Comparison of ENCODE assay signal across 5 fruit fly cellular contexts in the genomic region with DNA sequence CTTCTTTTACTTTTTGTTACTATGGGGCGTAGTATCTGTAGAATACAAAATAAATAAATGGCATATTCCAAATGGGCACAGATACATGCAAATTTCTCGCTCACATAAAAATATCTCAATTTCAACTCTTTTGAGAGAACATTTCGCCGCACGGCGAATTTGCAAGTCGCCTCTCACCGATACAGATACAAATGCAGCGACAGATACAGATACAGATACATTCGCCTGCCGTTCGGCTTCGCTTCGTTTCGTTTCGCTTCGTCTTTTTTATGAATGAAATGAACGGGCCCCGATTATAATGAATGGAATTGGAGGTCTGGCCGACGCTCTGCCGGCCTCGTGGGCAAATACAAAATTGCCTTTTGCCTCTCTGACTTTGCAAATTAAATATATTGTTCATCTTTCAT.
TF ChIP-seq lines count a peak whose summit lies in the region.

No protein-coding gene starts in this region.

- TF ChIP-seq CTCF in whole organism, embryonic (GFP tag; optimal IDR thresholded peaks at IDR 0.05; lab: Kevin White, UChicago), result no peak

TF ChIP-seq in whole organism, adult, 20 proteins besides CTCF, POLR2A, EP300 and RAD21:
- TF ChIP-seq bab1 (GFP tag; optimal IDR thresholded peaks at IDR 0.05; lab: Kevin White, UChicago) (no peak), CG5204 (GFP tag; optimal IDR thresholded peaks at IDR 0.05; lab: Kevin White, UChicago) (no peak), cnc (optimal IDR thresholded peaks at IDR 0.05; lab: Kevin White, UChicago) (no peak), CG12768 (GFP tag; optimal IDR thresholded peaks at IDR 0.05; lab: Kevin White, UChicago) (no peak), cic (GFP tag; optimal IDR thresholded peaks at IDR 0.05; lab: Kevin White, UChicago) (peak; percentile 100), CG7045 (GFP tag; optimal IDR thresholded peaks at IDR 0.05; lab: Kevin White, UChicago) (no peak), tj (GFP tag; optimal IDR thresholded peaks at IDR 0.05; lab: Kevin White, UChicago) (peak; percentile 71), CG1620 (GFP tag; optimal IDR thresholded peaks at IDR 0.05; lab: Kevin White, UChicago) (no peak), CG14711 (tag; optimal IDR thresholded peaks at IDR 0.05; lab: Kevin White, UChicago) (peak; percentile 26), Mnt (GFP tag; optimal IDR thresholded peaks at IDR 0.05; lab: Kevin White, UChicago) (peak; percentile 24), CG33017 (tag; optimal IDR thresholded peaks at IDR 0.05; lab: Kevin White, UChicago) (peak; percentile 10), ovo (GFP tag; optimal IDR thresholded peaks at IDR 0.05; lab: Kevin White, UChicago) (no peak), Crg-1 (GFP tag; optimal IDR thresholded peaks at IDR 0.05; lab: Kevin White, UChicago) (no peak), kay (GFP tag; lab: Kevin White, UChicago; ENCODE audit: borderline replicate concordance) (no peak)

TF ChIP-seq in whole organism, embryonic, 481 proteins besides CTCF, POLR2A, EP300 and RAD21 (continues in another document):
- TF ChIP-seq Nf-YA (GFP tag; IDR thresholded peaks at IDR 0.05; lab: Robert Waterston, UW) (no peak), nerfin-2 (GFP tag; IDR thresholded peaks at IDR 0.05; lab: Robert Waterston, UW; ENCODE audit: partially characterized antibody) (no peak), CG13894 (tag; optimal IDR thresholded peaks at IDR 0.05; lab: Kevin White, UChicago) (peak; percentile 100), abd-A (tag; optimal IDR thresholded peaks at IDR 0.05; lab: Kevin White, UChicago) (peak; percentile 61), bcd (GFP tag; optimal IDR thresholded peaks at IDR 0.05; lab: Kevin White, UChicago) (no peak), CG15514 (GFP tag; optimal IDR thresholded peaks at IDR 0.05; lab: Kevin White, UChicago) (no peak), sd (tag; optimal IDR thresholded peaks at IDR 0.05; lab: Kevin White, UChicago) (peak; percentile 46), Doc2 (GFP tag; IDR thresholded peaks at IDR 0.05; lab: Robert Waterston, UW) (no peak), CG8359 (GFP tag; optimal IDR thresholded peaks at IDR 0.05; lab: Kevin White, UChicago; ENCODE audit: borderline replicate concordance) (no peak), Deaf1 (tag; optimal IDR thresholded peaks at IDR 0.05; lab: Kevin White, UChicago) (peak; percentile 99), vvl (GFP tag; IDR thresholded peaks at IDR 0.05; lab: Robert Waterston, UW) (peak; percentile 19; the same call in 1 of the 2 replicates), inv (GFP tag; IDR thresholded peaks at IDR 0.05; lab: Robert Waterston, UW; ENCODE audit: partially characterized antibody) (no peak), Med (GFP tag; lab: Kevin White, UChicago) (peak; percentile 41), CG32532 (GFP tag; IDR thresholded peaks at IDR 0.05; lab: Robert Waterston, UW) (no peak), Adf1 (GFP tag; IDR thresholded peaks at IDR 0.05; lab: Robert Waterston, UW) (peak; percentile 82; the same call in 1 of the 2 replicates), tgo (GFP tag; IDR thresholded peaks at IDR 0.05; lab: Robert Waterston, UW) (no peak), CG2202 (tag; optimal IDR thresholded peaks at IDR 0.05; lab: Kevin White, UChicago) (no peak), MBD-R2 (GFP tag; IDR thresholded peaks at IDR 0.05; lab: Robert Waterston, UW) (no peak)

TF ChIP-seq in whole organism, prepupa, 60 proteins besides CTCF, POLR2A, EP300 and RAD21 (continues in another document):
- TF ChIP-seq CG6808 (GFP tag; optimal IDR thresholded peaks at IDR 0.05; lab: Kevin White, UChicago) (no peak), CG15336 (GFP tag; IDR thresholded peaks at IDR 0.05; lab: Robert Waterston, UW) (peak; percentile 35; the same call in 1 of the 2 replicates), CG7368 (GFP tag; optimal IDR thresholded peaks at IDR 0.05; lab: Kevin White, UChicago) (no peak), CG10669 (GFP tag; optimal IDR thresholded peaks at IDR 0.05; lab: Kevin White, UChicago) (no peak), lz (GFP tag; optimal IDR thresholded peaks at IDR 0.05; lab: Kevin White, UChicago) (no peak), ss (GFP tag; optimal IDR thresholded peaks at IDR 0.05; lab: Kevin White, UChicago) (peak; percentile 10 to 22), fkh (GFP tag; optimal IDR thresholded peaks at IDR 0.05; lab: Kevin White, UChicago) (no peak), CG6854 (GFP tag; optimal IDR thresholded peaks at IDR 0.05; lab: Kevin White, UChicago) (peak; percentile 5), Eip93F (GFP tag; optimal IDR thresholded peaks at IDR 0.05; lab: Kevin White, UChicago) (no peak), CG1621 (tag; optimal IDR thresholded peaks at IDR 0.05; lab: Kevin White, UChicago) (no peak), Eip78C (GFP tag; lab: Kevin White, UChicago) (peak; percentile 58), Met (GFP tag; optimal IDR thresholded peaks at IDR 0.05; lab: Kevin White, UChicago) (no peak), CG11294 (GFP tag; IDR thresholded peaks at IDR 0.05; lab: Robert Waterston, UW) (no peak), CG6276 (GFP tag; optimal IDR thresholded peaks at IDR 0.05; lab: Kevin White, UChicago) (no peak), svp (GFP tag; lab: Kevin White, UChicago) (peak; percentile 20), Ets96B (tag; optimal IDR thresholded peaks at IDR 0.05; lab: Kevin White, UChicago) (no peak), CG8632 (GFP tag; optimal IDR thresholded peaks at IDR 0.05; lab: Kevin White, UChicago) (no peak), CG16779 (tag; optimal IDR thresholded peaks at IDR 0.05; lab: Kevin White, UChicago) (peak; percentile 69), Hr39 (GFP tag; optimal IDR thresholded peaks at IDR 0.05; lab: Kevin White, UChicago) (no peak), CG3032 (tag; optimal IDR thresholded peaks at IDR 0.05; lab: Kevin White, UChicago) (no peak), CG9139 (GFP tag; optimal IDR thresholded peaks at IDR 0.05; lab: Kevin White, UChicago) (peak; percentile 18)

TF ChIP-seq in whole organism, pupa, 21 proteins besides CTCF, POLR2A, EP300 and RAD21:
- TF ChIP-seq CG32121 (GFP tag; IDR thresholded peaks at IDR 0.05; lab: Robert Waterston, UW) (0 out of 2 replicates have a peak, but pooled peaks have one; percentile 10), CG13204 (GFP tag; optimal IDR thresholded peaks at IDR 0.05; lab: Kevin White, UChicago) (peak; percentile 20), EcR (GFP tag; optimal IDR thresholded peaks at IDR 0.05; lab: Kevin White, UChicago) (peak; percentile 66), CG9948 (tag; optimal IDR thresholded peaks at IDR 0.05; lab: Kevin White, UChicago) (no peak), D1 (tag; optimal IDR thresholded peaks at IDR 0.05; lab: Kevin White, UChicago) (no peak), Ets98B (GFP tag; IDR thresholded peaks at IDR 0.05; lab: Robert Waterston, UW) (peak; percentile 35; the same call in 1 of the 2 replicates), CG12605 (GFP tag; IDR thresholded peaks at IDR 0.05; lab: Robert Waterston, UW) (peak; percentile 37), Snoo (tag; optimal IDR thresholded peaks at IDR 0.05; lab: Kevin White, UChicago) (no peak)

TF ChIP-seq in whole organism, wandering third instar larva, 38 proteins besides CTCF, POLR2A, EP300 and RAD21:
- TF ChIP-seq CG9705 (GFP tag; optimal IDR thresholded peaks at IDR 0.05; lab: Kevin White, UChicago), result no peak
- no peak for TF ChIP-seq Sp1 (GFP tag; optimal IDR thresholded peaks at IDR 0.05; lab: Kevin White, UChicago)
- peak; percentile 39 for TF ChIP-seq Dif (GFP tag; optimal IDR thresholded peaks at IDR 0.05; lab: Kevin White, UChicago; ENCODE audit: partially characterized antibody)
- peak; percentile 62 for TF ChIP-seq brk (GFP tag; optimal IDR thresholded peaks at IDR 0.05; lab: Kevin White, UChicago)
- peak; percentile 48 for TF ChIP-seq OdsH (GFP tag; optimal IDR thresholded peaks at IDR 0.05; lab: Kevin White, UChicago)
- TF ChIP-seq dl (GFP tag; optimal IDR thresholded peaks at IDR 0.05; lab: Kevin White, UChicago; ENCODE audit: insufficient read depth in 1 of 2, partially characterized antibody in 2 of 2), result peak in 1 of 2 experiments; percentile 63
- TF ChIP-seq CG32264 (GFP tag; optimal IDR thresholded peaks at IDR 0.05; lab: Kevin White, UChicago), result peak; percentile 15
- TF ChIP-seq Hr83 (GFP tag; optimal IDR thresholded peaks at IDR 0.05; lab: Kevin White, UChicago; ENCODE audit: poor library complexity, severe bottlenecking), result peak; percentile 56
- TF ChIP-seq Mio (GFP tag; optimal IDR thresholded peaks at IDR 0.05; lab: Kevin White, UChicago), result no peak
- peak; percentile 15 for TF ChIP-seq h (GFP tag; optimal IDR thresholded peaks at IDR 0.05; lab: Kevin White, UChicago)
- peak; percentile 70 for TF ChIP-seq Rel (GFP tag; optimal IDR thresholded peaks at IDR 0.05; lab: Kevin White, UChicago)
- TF ChIP-seq Rel (tag; optimal IDR thresholded peaks at IDR 0.05; lab: Kevin White, UChicago), result peak; percentile 29
- peak; percentile 71 for TF ChIP-seq CrebA (GFP tag; optimal IDR thresholded peaks at IDR 0.05; lab: Kevin White, UChicago; ENCODE audit: borderline replicate concordance)
- peak in 1 of 2 experiments; percentile 38 for TF ChIP-seq foxo (GFP tag; optimal IDR thresholded peaks at IDR 0.05; lab: Kevin White, UChicago)
- TF ChIP-seq N (GFP tag; optimal IDR thresholded peaks at IDR 0.05; lab: Kevin White, UChicago), result peak; percentile 37
- peak; percentile 51 for TF ChIP-seq sage (GFP tag; optimal IDR thresholded peaks at IDR 0.05; lab: Kevin White, UChicago)
- TF ChIP-seq br (GFP tag; optimal IDR thresholded peaks at IDR 0.05; lab: Kevin White, UChicago), result no peak
